Fruit fly (Drosophila melanogaster) whole organism, prepupa: ENCODE data around the gene CG46270.

Experiments
- CG10669 ChIP-seq: fragments of 200-800 bp; sonication (Bioruptor generic); optimal IDR thresholded peaks from 3 replicates; lab custom pipeline; 2018; ENCODE audit warnings: missing biosample characterization, mild to moderate bottlenecking, missing genetic modification characterization, moderate library complexity
- cyc ChIP-seq: fragments of 200-800 bp; sonication (Bioruptor generic); optimal IDR thresholded peaks from 3 replicates; lab custom pipeline; 2016; ENCODE audit warnings: missing biosample characterization, missing genetic modification characterization
- esn ChIP-seq: fragments of 200-800 bp; sonication (Bioruptor generic); optimal IDR thresholded peaks from 2 replicates; lab custom pipeline; 2016; ENCODE audit warnings: missing biosample characterization, mild to moderate bottlenecking, missing genetic modification characterization, moderate library complexity
- ss ChIP-seq, 2 experiments: fragments of 200-800 bp; sonication (Bioruptor generic); optimal IDR thresholded peaks; 2 replicates in 1 of 2; 3 replicates in 1 of 2; lab custom pipeline; 2017 to 2018; ENCODE audit warnings: mild to moderate bottlenecking in 2 of 2, missing biosample characterization in 2 of 2, missing genetic modification characterization in 2 of 2, moderate library complexity in 1 of 2
- topi ChIP-seq: fragments of 200-800 bp; sonication (Bioruptor generic); optimal IDR thresholded peaks from 3 replicates; lab custom pipeline; 2016; ENCODE audit warnings: missing biosample characterization, missing genetic modification characterization

dm6 chr3R:10431089-10431488 lies 2.9 kb upstream of the CG46270 start:
- TF ChIP-seq topi (GFP tag; lab: Kevin White, UChicago) (no peak), ss (GFP tag; optimal IDR thresholded peaks at IDR 0.05; lab: Kevin White, UChicago) (no peak), CG10669 (GFP tag; lab: Kevin White, UChicago) (no peak), esn (no peak), cyc (no peak)
